Fruit fly (Drosophila melanogaster): Measurements from ENCODE around the gene robo2.

dm6 chr2L:1462136-1462535 lies 41.9 kb upstream of the robo2 start:
- TF ChIP-seq CG11617 (GFP tag; optimal IDR thresholded peaks at IDR 0.05), result no peak
- TF ChIP-seq ovo (GFP tag; optimal IDR thresholded peaks at IDR 0.05), result no peak
- TF ChIP-seq CG7045 (GFP tag; optimal IDR thresholded peaks at IDR 0.05), result no peak

Data from whole organism, adult.